Fruit fly (Drosophila melanogaster) whole organism, embryonic: ENCODE measurements around the gene FIG4.

Experiments used
- Abd-B ChIP-seq: fragments of 200-800 bp; sonication (Bioruptor generic); optimal IDR thresholded peaks from 2 replicates; lab custom pipeline; 2018; ENCODE audit warnings: missing biosample characterization, mild to moderate bottlenecking, missing genetic modification characterization, moderate library complexity
- C15 ChIP-seq: fragments of 200-800 bp; sonication (Bioruptor generic); IDR thresholded peaks from 3 replicates; pipeline ENCODE4 v1.3.6; 2022; ENCODE audit warnings: missing biosample characterization, missing genetic modification characterization
- CG12104 ChIP-seq: fragments of 200-800 bp; sonication (Bioruptor generic); optimal IDR thresholded peaks from 3 replicates; lab custom pipeline; 2016; ENCODE audit warnings: missing biosample characterization, missing genetic modification characterization
- CG13775 ChIP-seq: fragments of 200-800 bp; sonication (Bioruptor generic); optimal IDR thresholded peaks from 3 replicates; lab custom pipeline; 2017; ENCODE audit warnings: missing biosample characterization, mild to moderate bottlenecking, missing genetic modification characterization
- CG14050 ChIP-seq: fragments of 200-800 bp; sonication (Bioruptor generic); IDR thresholded peaks from 3 replicates; pipeline ENCODE4 v1.3.6; 2022; ENCODE audit warnings: missing biosample characterization, missing genetic modification characterization
- CG14667 ChIP-seq: fragments of 200-800 bp; sonication (Bioruptor generic); IDR thresholded peaks from 2 replicates; pipeline ENCODE4 v1.3.6; 2022; ENCODE audit warnings: missing biosample characterization, missing genetic modification characterization
- CG14965 ChIP-seq: fragments of 200-800 bp; sonication (Bioruptor generic); optimal IDR thresholded peaks from 2 replicates; lab custom pipeline; 2016; ENCODE audit warnings: missing biosample characterization, missing genetic modification characterization, borderline replicate concordance
- CG15696 ChIP-seq: fragments of 200-800 bp; sonication (Bioruptor generic); optimal IDR thresholded peaks from 2 replicates; lab custom pipeline; 2019; ENCODE audit warnings: missing biosample characterization, mild to moderate bottlenecking, missing genetic modification characterization, moderate library complexity
- CG17612 ChIP-seq: fragments of 200-800 bp; sonication (Bioruptor generic); IDR thresholded peaks from 2 replicates; pipeline ENCODE4 v1.3.6; 2022; ENCODE audit warnings: missing biosample characterization, missing genetic modification characterization
- CG18619 ChIP-seq: fragments of 200-800 bp; sonication (Bioruptor generic); optimal IDR thresholded peaks from 3 replicates; lab custom pipeline; 2017; ENCODE audit warnings: missing biosample characterization, mild to moderate bottlenecking, missing genetic modification characterization
- CG2678 ChIP-seq: fragments of 200-800 bp; sonication (Bioruptor generic); optimal IDR thresholded peaks from 3 replicates; lab custom pipeline; 2019; ENCODE audit warnings: missing biosample characterization, mild to moderate bottlenecking, missing genetic modification characterization, moderate library complexity
- CG31365 ChIP-seq: fragments of 200-800 bp; sonication (Bioruptor generic); optimal IDR thresholded peaks from 2 replicates; lab custom pipeline; 2018; ENCODE audit warnings: missing biosample characterization, mild to moderate bottlenecking, missing genetic modification characterization
- CG32532 ChIP-seq: fragments of 200-800 bp; sonication (Bioruptor generic); IDR thresholded peaks from 2 replicates; pipeline ENCODE4 v1.3.6; 2022; ENCODE audit warnings: missing biosample characterization, missing genetic modification characterization
- CG3407 ChIP-seq: fragments of 200-800 bp; sonication (Bioruptor generic); optimal IDR thresholded peaks from 2 replicates; lab custom pipeline; 2018; ENCODE audit warnings: missing biosample characterization, mild to moderate bottlenecking, missing genetic modification characterization
- CG7556 ChIP-seq: fragments of 200-800 bp; sonication (Bioruptor generic); optimal IDR thresholded peaks from 2 replicates; lab custom pipeline; 2017; ENCODE audit warnings: missing biosample characterization, mild to moderate bottlenecking, missing genetic modification characterization
- CG9727 ChIP-seq: fragments of 200-800 bp; sonication (Bioruptor generic); optimal IDR thresholded peaks from 3 replicates; lab custom pipeline; 2017; ENCODE audit warnings: missing biosample characterization, mild to moderate bottlenecking, missing genetic modification characterization
- D ChIP-seq, 2 experiments: fragments of 200-800 bp in 1 of 2; fragments of >200 bp in 1 of 2; sonication (Bioruptor generic) in 1 of 2; optimal IDR thresholded peaks; 2 replicates in 1 of 2; 3 replicates in 1 of 2; lab custom pipeline; 2017; ENCODE audit warnings: mild to moderate bottlenecking in 1 of 2, missing biosample characterization in 1 of 2, missing genetic modification characterization in 1 of 2, missing genetic modification reagents in 1 of 2
- Dref ChIP-seq: fragments of 200-800 bp; sonication (Bioruptor generic); IDR thresholded peaks from 2 replicates; pipeline ENCODE4 v1.3.6; 2022; ENCODE audit warnings: missing biosample characterization, missing genetic modification characterization
- E2f1 ChIP-seq: fragments of 200-800 bp; sonication (Bioruptor generic); IDR thresholded peaks from 2 replicates; pipeline ENCODE4 v1.3.6; 2022; ENCODE audit warnings: missing biosample characterization, missing genetic modification characterization
- Ets97D ChIP-seq: fragments of 200-800 bp; sonication (Bioruptor generic); optimal IDR thresholded peaks from 3 replicates; lab custom pipeline; 2016; ENCODE audit warnings: missing biosample characterization, missing genetic modification characterization
- HmgD ChIP-seq: fragments of 200-800 bp; sonication (Bioruptor generic); optimal IDR thresholded peaks from 3 replicates; lab custom pipeline; 2016; ENCODE audit warnings: missing biosample characterization, missing genetic modification characterization
- Hmr ChIP-seq: fragments of 200-800 bp; sonication (Bioruptor generic); optimal IDR thresholded peaks from 3 replicates; lab custom pipeline; 2017; ENCODE audit warnings: mild to moderate bottlenecking, missing biosample characterization, missing genetic modification reagents, missing genetic modification characterization
- Hmx ChIP-seq: fragments of 200-800 bp; sonication (Bioruptor generic); optimal IDR thresholded peaks from 2 replicates; lab custom pipeline; 2016; ENCODE audit warnings: missing biosample characterization, missing genetic modification characterization
- Hr78 ChIP-seq, 2 experiments: fragments of 200-800 bp in 1 of 2; fragments of >200 bp in 1 of 2; sonication (Bioruptor generic) in 1 of 2; optimal IDR thresholded peaks; 2 replicates each; lab custom pipeline; 2017 to 2019; ENCODE audit warnings: missing biosample characterization in 2 of 2, missing genetic modification characterization in 2 of 2, mild to moderate bottlenecking in 1 of 2, moderate library complexity in 1 of 2
- Jarid2 ChIP-seq: fragments of 200-800 bp; sonication (Bioruptor generic); optimal IDR thresholded peaks from 3 replicates; lab custom pipeline; 2017; ENCODE audit warnings: mild to moderate bottlenecking, missing biosample characterization, missing genetic modification reagents, missing genetic modification characterization
- NK7.1 ChIP-seq: fragments of 200-800 bp; sonication (Bioruptor generic); optimal IDR thresholded peaks from 3 replicates; lab custom pipeline; 2016; ENCODE audit warnings: missing biosample characterization, missing genetic modification characterization
- Side ChIP-seq: fragments of 200-800 bp; sonication (Bioruptor generic); optimal IDR thresholded peaks from 2 replicates; lab custom pipeline; 2016; ENCODE audit warnings: missing biosample characterization, missing genetic modification characterization
- Sin3A ChIP-seq: fragments of >200 bp; optimal IDR thresholded peaks from 2 replicates; lab custom pipeline; 2018
- Tbp ChIP-seq: fragments of >200 bp; optimal IDR thresholded peaks from 2 replicates; lab custom pipeline; 2018; ENCODE audit warnings: missing biosample characterization, missing genetic modification characterization
- ap ChIP-seq: fragments of 200-800 bp; sonication (Bioruptor generic); IDR thresholded peaks from 2 replicates; pipeline ENCODE4 v1.3.6; 2022; ENCODE audit warnings: missing biosample characterization, missing genetic modification characterization
- ara ChIP-seq: fragments of 200-800 bp; sonication (Bioruptor generic); IDR thresholded peaks from 2 replicates; pipeline ENCODE4 v1.3.6; 2022; ENCODE audit warnings: missing biosample characterization, missing genetic modification characterization
- ato ChIP-seq: fragments of 200-800 bp; sonication (Bioruptor generic); IDR thresholded peaks from 2 replicates; pipeline ENCODE4 v1.3.6; 2022; ENCODE audit warnings: missing biosample characterization, missing genetic modification characterization; ENCODE audit not compliant: partially characterized antibody
- ftz-f1 ChIP-seq: fragments of 200-800 bp; sonication (Bioruptor generic); optimal IDR thresholded peaks from 2 replicates; lab custom pipeline; 2016; ENCODE audit warnings: missing biosample characterization, missing genetic modification characterization
- gfzf ChIP-seq: fragments of 200-800 bp; sonication (Bioruptor generic); optimal IDR thresholded peaks from 2 replicates; lab custom pipeline; 2016; ENCODE audit warnings: missing biosample characterization, mild to moderate bottlenecking, missing genetic modification characterization, moderate library complexity
- grau ChIP-seq: fragments of 200-800 bp; optimal IDR thresholded peaks from 3 replicates; lab custom pipeline; 2019; ENCODE audit warnings: missing biosample characterization, mild to moderate bottlenecking, missing genetic modification characterization, moderate library complexity
- her ChIP-seq: fragments of 200-800 bp; sonication (Bioruptor generic); optimal IDR thresholded peaks from 2 replicates; lab custom pipeline; 2016; ENCODE audit warnings: missing biosample characterization, missing genetic modification characterization
- hth ChIP-seq: fragments of >200 bp; optimal IDR thresholded peaks from 2 replicates; lab custom pipeline; 2017; ENCODE audit warnings: inconsistent platforms
- ind ChIP-seq: fragments of 200-800 bp; sonication (Bioruptor generic); optimal IDR thresholded peaks from 3 replicates; lab custom pipeline; 2016; ENCODE audit warnings: missing biosample characterization, missing genetic modification characterization
- kay ChIP-seq: fragments of 200-800 bp; sonication (Bioruptor generic); optimal IDR thresholded peaks from 2 replicates; lab custom pipeline; 2016; ENCODE audit warnings: missing biosample characterization, missing genetic modification characterization
- lab ChIP-seq: fragments of 200-800 bp; sonication (Bioruptor generic); optimal IDR thresholded peaks from 3 replicates; lab custom pipeline; 2017; ENCODE audit warnings: missing biosample characterization, missing genetic modification characterization, mild to moderate bottlenecking, moderate library complexity, missing genetic modification reagents
- lbe ChIP-seq: fragments of 200-800 bp; sonication (Bioruptor generic); optimal IDR thresholded peaks from 2 replicates; lab custom pipeline; 2016; ENCODE audit warnings: missing biosample characterization, mild to moderate bottlenecking, missing genetic modification characterization
- lola ChIP-seq, 3 experiments: fragments of >200 bp in 2 of 3; fragments of 200-800 bp in 1 of 3; sonication (Bioruptor generic) in 1 of 3; optimal IDR thresholded peaks; 2 replicates each; lab custom pipeline; 2017 to 2019; ENCODE audit warnings: missing biosample characterization in 3 of 3, missing genetic modification characterization in 3 of 3, mild to moderate bottlenecking in 1 of 3, moderate library complexity in 1 of 3
- odd ChIP-seq: fragments of 200-800 bp; sonication (Bioruptor generic); optimal IDR thresholded peaks from 2 replicates; lab custom pipeline; 2017; ENCODE audit warnings: missing biosample characterization, mild to moderate bottlenecking, missing genetic modification characterization
- pho ChIP-seq: fragments of 200-800 bp; sonication (Bioruptor generic); optimal IDR thresholded peaks from 2 replicates; lab custom pipeline; 2016; ENCODE audit warnings: missing biosample characterization, missing genetic modification characterization
- ro ChIP-seq: fragments of 200-800 bp; sonication (Bioruptor generic); IDR thresholded peaks from 2 replicates; pipeline ENCODE4 v1.3.6; 2022; ENCODE audit warnings: missing biosample characterization, missing genetic modification characterization
- shn ChIP-seq: fragments of 200-800 bp; sonication (Bioruptor generic); optimal IDR thresholded peaks from 3 replicates; lab custom pipeline; 2016; ENCODE audit warnings: missing biosample characterization, missing genetic modification characterization
- sisA ChIP-seq: fragments of 200-800 bp; sonication (Bioruptor generic); IDR thresholded peaks from 2 replicates; pipeline ENCODE4 v1.3.6; 2022; ENCODE audit warnings: missing biosample characterization, missing genetic modification characterization
- sna ChIP-seq: fragments of 200-800 bp; sonication (Bioruptor generic); IDR thresholded peaks from 2 replicates; pipeline ENCODE4 v1.3.6; 2022; ENCODE audit warnings: missing biosample characterization, missing genetic modification characterization; ENCODE audit not compliant: partially characterized antibody
- tll ChIP-seq, 2 experiments: fragments of 200-800 bp in 1 of 2; fragments of >200 bp in 1 of 2; sonication (Bioruptor generic) in 1 of 2; optimal IDR thresholded peaks; 2 replicates each; lab custom pipeline; 2017 to 2019; ENCODE audit warnings: missing biosample characterization in 2 of 2, missing genetic modification characterization in 2 of 2, mild to moderate bottlenecking in 1 of 2, moderate library complexity in 1 of 2
- usp ChIP-seq: fragments of >200 bp; optimal IDR thresholded peaks from 2 replicates; lab custom pipeline; 2017; ENCODE audit warnings: missing biosample characterization, missing genetic modification characterization

FIG4 gene

dm6 chr2L:4459543-4459942 is 5.4 kb upstream of the FIG4 start, which contains the start of the genes mRpL27 and CG15435 (continued):
- TF ChIP-seq ftz-f1 (GFP tag; lab: Kevin White, UChicago): no peak
- no peak for TF ChIP-seq usp (GFP tag; lab: Kevin White, UChicago)
- TF ChIP-seq grau (tag; lab: Kevin White, UChicago): peak; percentile 58
- TF ChIP-seq NK7.1: no peak
- peak; percentile 49 for TF ChIP-seq CG32532 (GFP tag; lab: Robert Waterston, UW)
- TF ChIP-seq ro (GFP tag; lab: Robert Waterston, UW): no peak
- TF ChIP-seq lola (GFP tag; optimal IDR thresholded peaks at IDR 0.05; lab: Kevin White, UChicago): peak in 1 of 3 experiments; percentile 50
- no peak for TF ChIP-seq E2f1
- TF ChIP-seq Dref (GFP tag; lab: Robert Waterston, UW): no peak
- TF ChIP-seq CG9727 (GFP tag; lab: Kevin White, UChicago): peak; percentile 15
- TF ChIP-seq CG2678 (tag; lab: Kevin White, UChicago): peak; percentile 53
- no peak for TF ChIP-seq ap (GFP tag; lab: Robert Waterston, UW)
- peak; percentile 44 for TF ChIP-seq Hmr (GFP tag; lab: Kevin White, UChicago)
- no peak for TF ChIP-seq ind (GFP tag; lab: Kevin White, UChicago)
- TF ChIP-seq Tbp (GFP tag; lab: Kevin White, UChicago): no peak
- no peak for TF ChIP-seq shn (GFP tag; lab: Kevin White, UChicago)
- TF ChIP-seq sisA: no peak
- no peak for TF ChIP-seq hth (lab: Kevin White, UChicago)
- no peak for TF ChIP-seq CG31365 (tag; lab: Kevin White, UChicago)
- TF ChIP-seq CG7556 (GFP tag; lab: Kevin White, UChicago): peak; percentile 7
- TF ChIP-seq Hmx (GFP tag; lab: Kevin White, UChicago): no peak
- TF ChIP-seq, all 482 proteins: peak for 146

dm6 chr2L:4463323-4463722 is 1.7 kb upstream of the FIG4 start, which contains the start of the genes CG15443 and Paris:
CG15443 (minus strand) TSS chr2L:4463447.
Paris (plus strand) TSS chr2L:4463611.
- TF ChIP-seq D (optimal IDR thresholded peaks at IDR 0.05; lab: Kevin White, UChicago) (no peak), D (GFP tag; optimal IDR thresholded peaks at IDR 0.05; lab: Kevin White, UChicago) (no peak), HmgD (GFP tag; lab: Kevin White, UChicago) (no peak), CG14965 (GFP tag; lab: Kevin White, UChicago) (no peak), pho (GFP tag; lab: Kevin White, UChicago) (no peak), lab (GFP tag; lab: Kevin White, UChicago) (peak; percentile 35), sna (GFP tag; lab: Robert Waterston, UW) (peak; percentile 71), her (GFP tag; lab: Kevin White, UChicago) (no peak), CG12104 (GFP tag; lab: Kevin White, UChicago) (no peak), CG13775 (no peak), sisA (no peak), lbe (GFP tag; lab: Kevin White, UChicago) (no peak), CG17612 (GFP tag; lab: Robert Waterston, UW) (no peak), Hr78 (GFP tag; optimal IDR thresholded peaks at IDR 0.05; lab: Kevin White, UChicago) (no peak), CG14667 (GFP tag; lab: Robert Waterston, UW) (no peak), CG14050 (GFP tag; lab: Robert Waterston, UW) (no peak), CG18619 (GFP tag; lab: Kevin White, UChicago) (no peak), Side (no peak), ara (GFP tag; lab: Robert Waterston, UW) (no peak), kay (GFP tag; lab: Kevin White, UChicago) (no peak), Tbp (GFP tag; lab: Kevin White, UChicago) (no peak), gfzf (no peak), Sin3A (lab: Kevin White, UChicago) (no peak), usp (GFP tag; lab: Kevin White, UChicago) (no peak), odd (no peak), Jarid2 (no peak), ato (GFP tag; lab: Robert Waterston, UW) (peak; percentile 87), tll (GFP tag; optimal IDR thresholded peaks at IDR 0.05; lab: Kevin White, UChicago) (no peak), C15 (GFP tag; lab: Robert Waterston, UW) (no peak), CG15696 (tag; lab: Kevin White, UChicago) (no peak), Ets97D (GFP tag; lab: Kevin White, UChicago) (peak; percentile 41), CG3407 (GFP tag; lab: Kevin White, UChicago) (no peak), Abd-B (GFP tag; lab: Kevin White, UChicago) (no peak)
